Worm (Caenorhabditis elegans): ENCODE results near the gene nep-1.

The nep-1 gene

DNA sequence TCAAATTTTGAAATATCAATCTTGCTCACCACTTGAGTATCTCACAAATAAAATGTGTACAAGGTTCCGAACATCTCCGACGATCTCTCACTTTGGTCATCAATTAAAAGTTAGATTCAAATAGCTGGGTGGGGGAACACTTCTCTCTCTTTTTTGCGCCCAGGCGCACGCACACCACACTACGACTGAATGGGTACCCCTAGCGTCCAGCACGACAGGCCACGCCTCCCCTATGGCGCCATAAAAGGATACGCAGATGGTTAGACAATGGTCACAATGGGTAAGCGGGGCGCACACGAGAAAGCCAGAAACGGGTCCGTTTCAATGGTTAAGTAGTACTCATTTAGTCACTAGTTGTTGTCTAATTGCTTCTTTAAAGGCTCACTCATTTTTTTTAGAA is 27.0 kb downstream of the nep-1 start:
- TF ChIP-seq sptf-1 (tag; optimal IDR thresholded peaks at IDR 0.05) (peak; percentile 19), unc-62 (GFP tag; optimal IDR thresholded peaks at IDR 0.05) (no peak), nhr-2 (tag; optimal IDR thresholded peaks at IDR 0.05) (no peak), ztf-11 (tag; optimal IDR thresholded peaks at IDR 0.05) (peak; percentile 21), cnd-1 (tag; optimal IDR thresholded peaks at IDR 0.05) (peak; percentile 4)

DNA sequence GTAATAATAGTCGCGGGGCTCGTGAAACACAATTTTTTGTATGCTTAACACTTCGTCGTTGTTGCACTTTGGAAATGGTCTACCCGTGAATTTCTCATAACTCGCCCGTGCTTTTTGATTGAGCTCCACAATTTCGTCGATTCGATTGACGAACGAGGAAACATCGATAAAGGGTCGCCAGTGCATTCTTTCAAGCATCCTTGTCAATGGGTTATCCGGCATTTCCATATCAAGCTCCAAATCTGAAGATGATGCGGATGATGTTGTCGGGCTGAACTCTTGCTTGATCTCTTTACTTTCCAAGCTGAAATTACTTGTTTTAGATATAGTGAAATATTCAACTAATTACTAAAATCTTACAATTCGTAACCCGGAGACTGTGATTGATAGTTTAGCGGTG is 29.1 kb downstream of the nep-1 start:
- no peak for TF ChIP-seq bed-3 (GFP tag; optimal IDR thresholded peaks at IDR 0.05)
- TF ChIP-seq cnd-1 (tag; optimal IDR thresholded peaks at IDR 0.05) = no peak
- no peak for TF ChIP-seq sem-2 (GFP tag; optimal IDR thresholded peaks at IDR 0.05)

DNA sequence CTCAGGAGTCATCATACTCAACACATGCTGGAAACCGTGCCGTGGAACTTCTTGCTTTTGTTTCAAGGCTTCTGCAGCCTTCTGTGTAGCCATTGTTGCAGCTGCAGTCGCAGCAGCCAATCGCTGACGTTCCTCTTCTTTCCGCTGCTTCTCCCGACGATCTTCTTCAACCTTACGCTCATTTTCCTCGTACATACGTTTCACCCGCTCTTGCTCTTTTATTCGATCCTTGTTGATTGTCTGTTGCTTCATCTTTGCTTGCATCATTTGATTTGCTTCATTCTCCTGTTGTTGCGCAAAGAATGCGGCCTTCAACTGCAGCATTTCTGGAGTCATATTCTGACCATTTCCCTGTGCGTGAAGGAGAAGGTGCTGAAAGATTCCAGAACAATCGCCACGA is 34.4 kb downstream of the nep-1 start:
- TF ChIP-seq sem-2 (GFP tag; optimal IDR thresholded peaks at IDR 0.05) (peak; percentile 36), ceh-43 (GFP tag; optimal IDR thresholded peaks at IDR 0.05) (no peak)

DNA sequence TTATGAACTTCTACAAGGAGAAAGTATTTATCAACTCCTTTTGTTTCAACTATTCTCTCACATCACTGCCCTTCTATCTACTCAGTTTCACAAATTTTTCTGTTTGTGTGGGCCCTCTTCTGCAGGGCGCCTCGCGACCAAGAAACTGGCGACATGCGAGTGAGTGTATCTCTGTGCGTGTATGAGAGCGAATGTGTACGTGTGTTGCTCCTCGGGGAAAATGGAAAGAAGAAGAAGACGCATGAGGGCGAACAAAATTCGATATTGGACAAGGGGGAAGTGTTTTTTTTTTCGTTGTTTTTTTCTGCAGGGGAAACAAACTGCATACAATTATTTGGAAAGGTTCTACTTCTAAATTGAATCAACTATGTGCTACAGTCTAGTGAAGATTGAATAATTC is 35.4 kb downstream of the nep-1 start:
- no peak for TF ChIP-seq mls-2 (tag; optimal IDR thresholded peaks at IDR 0.05)
- TF ChIP-seq sptf-1 (tag; optimal IDR thresholded peaks at IDR 0.05) = no peak
- no peak for TF ChIP-seq drap-1 (GFP tag; optimal IDR thresholded peaks at IDR 0.05)
- TF ChIP-seq lsy-2 (tag; optimal IDR thresholded peaks at IDR 0.05) = no peak
- no peak for TF ChIP-seq nhr-2 (tag; optimal IDR thresholded peaks at IDR 0.05)
- no peak for TF ChIP-seq cnd-1 (tag; optimal IDR thresholded peaks at IDR 0.05)
- no peak for TF ChIP-seq ztf-11 (tag; optimal IDR thresholded peaks at IDR 0.05)
- TF ChIP-seq ceh-39 (tag; optimal IDR thresholded peaks at IDR 0.05) = no peak
- TF ChIP-seq pha-4 (tag; optimal IDR thresholded peaks at IDR 0.05) = no peak
- TF ChIP-seq mep-1 (tag; optimal IDR thresholded peaks at IDR 0.05) = no peak
- TF ChIP-seq nhr-237 (tag; optimal IDR thresholded peaks at IDR 0.05) = no peak
- no peak for TF ChIP-seq hlh-1 (tag; optimal IDR thresholded peaks at IDR 0.05)
- no peak for TF ChIP-seq nhr-76 (tag; optimal IDR thresholded peaks at IDR 0.05)
- no peak for TF ChIP-seq elt-1 (tag; optimal IDR thresholded peaks at IDR 0.05; ENCODE audit: borderline replicate concordance, insufficient read depth)
- TF ChIP-seq M03D4.4 (tag; optimal IDR thresholded peaks at IDR 0.05) = no peak
- no peak for TF ChIP-seq bed-3 (GFP tag; optimal IDR thresholded peaks at IDR 0.05)
- TF ChIP-seq ceh-43 (GFP tag; optimal IDR thresholded peaks at IDR 0.05) = no peak
- TF ChIP-seq lin-13 (tag; optimal IDR thresholded peaks at IDR 0.05) = no peak
- TF ChIP-seq unc-120 (tag; optimal IDR thresholded peaks at IDR 0.05; ENCODE audit: poor library complexity, severe bottlenecking) = no peak
- TF ChIP-seq snpc-4 (tag; optimal IDR thresholded peaks at IDR 0.05) = no peak

DNA sequence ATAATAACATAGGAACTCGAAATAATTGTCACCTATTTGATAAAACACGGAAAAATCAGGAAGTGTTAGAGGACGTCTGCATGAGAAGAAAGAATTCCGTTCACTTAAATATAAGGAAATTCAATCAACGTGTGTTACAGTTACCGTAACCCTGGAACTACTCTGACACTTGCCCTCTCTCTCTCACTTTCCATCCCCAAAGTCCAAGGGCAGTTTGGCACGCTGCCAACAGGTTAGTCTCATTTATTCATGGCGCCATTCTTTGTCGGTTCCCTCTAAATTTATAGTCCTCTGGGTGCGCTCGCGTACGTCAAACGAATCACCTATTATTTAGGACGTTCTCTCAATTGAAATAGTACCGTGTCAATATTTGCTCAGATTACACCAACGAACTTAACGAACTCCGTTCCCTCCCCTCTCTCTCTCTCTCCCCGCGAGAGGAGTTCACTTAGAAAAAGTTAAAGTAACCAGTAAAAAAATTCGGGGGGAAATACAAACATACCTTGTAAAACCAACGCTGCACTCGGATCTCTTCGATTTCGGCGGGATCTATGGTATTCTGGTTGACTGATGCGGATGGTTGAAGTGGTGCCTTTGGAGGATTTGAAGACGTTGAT is 36.2 kb downstream of the nep-1 start:
- TF ChIP-seq lin-32 (GFP tag; optimal IDR thresholded peaks at IDR 0.05) (no peak), ceh-43 (GFP tag; optimal IDR thresholded peaks at IDR 0.05) (no peak), blmp-1 (tag; optimal IDR thresholded peaks at IDR 0.05) (no peak)

DNA sequence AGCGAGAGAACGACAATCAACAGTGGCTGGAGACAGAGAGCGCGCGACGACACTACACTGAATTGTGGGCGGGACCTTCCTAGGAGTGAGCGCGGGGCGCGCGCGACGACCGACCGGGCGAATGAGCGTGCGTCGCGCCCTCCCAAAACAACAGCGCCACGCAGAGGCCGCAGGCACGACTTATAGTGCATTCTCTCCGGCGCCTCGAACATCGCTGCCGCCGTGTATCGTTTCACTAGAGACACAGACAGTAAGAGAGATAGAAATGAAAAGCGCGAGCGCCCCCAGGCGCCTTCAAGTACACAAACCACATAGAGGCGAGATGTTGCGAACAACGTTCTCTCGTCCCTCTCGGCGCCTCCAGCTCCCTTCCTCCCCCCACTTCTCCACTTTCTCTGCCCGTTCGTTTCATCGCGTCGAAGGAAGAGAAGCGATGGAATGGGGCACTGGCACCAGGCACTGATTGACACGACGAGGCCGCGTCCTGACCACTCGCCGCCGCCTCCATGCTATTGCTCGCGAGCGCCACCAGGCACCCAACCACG is 37.0 kb downstream of the nep-1 start:
- TF ChIP-seq pha-4 (tag; optimal IDR thresholded peaks at IDR 0.05) (peak; percentile 29), ceh-83 (GFP tag; optimal IDR thresholded peaks at IDR 0.05) (peak; percentile 44), lin-13 (tag; optimal IDR thresholded peaks at IDR 0.05) (no peak), bed-3 (GFP tag; optimal IDR thresholded peaks at IDR 0.05) (peak; percentile 17), unc-62 (GFP tag; optimal IDR thresholded peaks at IDR 0.05) (no peak), nhr-2 (tag; optimal IDR thresholded peaks at IDR 0.05) (no peak), nhr-12 (tag; optimal IDR thresholded peaks at IDR 0.05) (no peak), nhr-237 (tag; optimal IDR thresholded peaks at IDR 0.05) (no peak), unc-120 (tag; optimal IDR thresholded peaks at IDR 0.05; ENCODE audit: poor library complexity, severe bottlenecking) (peak; percentile 64), ceh-43 (GFP tag; optimal IDR thresholded peaks at IDR 0.05) (no peak), sptf-1 (tag; optimal IDR thresholded peaks at IDR 0.05) (peak; percentile 36), mls-2 (tag; optimal IDR thresholded peaks at IDR 0.05) (peak; percentile 49), elt-3 (tag; optimal IDR thresholded peaks at IDR 0.05) (no peak), cnd-1 (tag; optimal IDR thresholded peaks at IDR 0.05) (peak; percentile 16), lin-32 (GFP tag; optimal IDR thresholded peaks at IDR 0.05) (no peak), ham-2 (GFP tag; optimal IDR thresholded peaks at IDR 0.05) (peak; percentile 49), M03D4.4 (tag; optimal IDR thresholded peaks at IDR 0.05) (no peak), elt-1 (tag; optimal IDR thresholded peaks at IDR 0.05; ENCODE audit: borderline replicate concordance, insufficient read depth) (no peak), snpc-4 (tag; optimal IDR thresholded peaks at IDR 0.05) (no peak)
